Worm (Caenorhabditis elegans): ENCODE results near the gene F55G11.10.

ce11 chrIV:12948470-12948869, at the start of gene F55G11.10:
- no peak for TF ChIP-seq nhr-76 (tag; optimal IDR thresholded peaks at IDR 0.05)
- TF ChIP-seq ces-1 (GFP tag; optimal IDR thresholded peaks at IDR 0.05) = no peak
- no peak for TF ChIP-seq ztf-11 (tag; optimal IDR thresholded peaks at IDR 0.05)
- no peak for TF ChIP-seq nhr-28 (tag; optimal IDR thresholded peaks at IDR 0.05)
- no peak for TF ChIP-seq unc-62 (GFP tag; optimal IDR thresholded peaks at IDR 0.05)
- no peak for TF ChIP-seq unc-39 (tag; optimal IDR thresholded peaks at IDR 0.05)

Data from whole organism, mixed stage, embryonic.